Fruit fly (Drosophila melanogaster) whole organism, embryonic: ENCODE measurements around the gene yin.

Source experiments
- Awh ChIP-seq: fragments of 200-800 bp; sonication (Bioruptor generic); IDR thresholded peaks from 2 replicates; pipeline ENCODE4, ENCODE4 v1.3.6; 2022; ENCODE audit warnings: missing biosample characterization, missing genetic modification characterization
- CG1024 ChIP-seq: fragments of 200-800 bp; sonication (Bioruptor generic); IDR thresholded peaks from 2 replicates; pipeline ENCODE4 v1.3.6; 2022; ENCODE audit warnings: missing biosample characterization, missing genetic modification characterization
- CG10959 ChIP-seq: fragments of 200-800 bp; sonication (Bioruptor generic); IDR thresholded peaks from 2 replicates; pipeline ENCODE4 v1.3.6; 2022; ENCODE audit warnings: missing biosample characterization, missing genetic modification characterization
- CG12942 ChIP-seq: fragments of 200-800 bp; sonication (Bioruptor generic); optimal IDR thresholded peaks from 3 replicates; lab custom pipeline; 2016; ENCODE audit warnings: missing biosample characterization, missing genetic modification characterization
- CG14667 ChIP-seq: fragments of 200-800 bp; sonication (Bioruptor generic); IDR thresholded peaks from 2 replicates; pipeline ENCODE4 v1.3.6; 2022; ENCODE audit warnings: missing biosample characterization, missing genetic modification characterization
- CG15601 ChIP-seq: fragments of 200-800 bp; sonication (Bioruptor generic); optimal IDR thresholded peaks from 3 replicates; lab custom pipeline; 2019; ENCODE audit warnings: missing biosample characterization, mild to moderate bottlenecking, missing genetic modification characterization, moderate library complexity
- CG16813 ChIP-seq: fragments of 200-800 bp; sonication (Bioruptor generic); IDR thresholded peaks from 3 replicates; pipeline ENCODE4 v1.3.6; 2022; ENCODE audit warnings: missing biosample characterization, missing genetic modification characterization; ENCODE audit not compliant: partially characterized antibody
- CG16815 ChIP-seq: fragments of 200-800 bp; sonication (Bioruptor generic); optimal IDR thresholded peaks from 3 replicates; lab custom pipeline; 2017; ENCODE audit warnings: missing biosample characterization, mild to moderate bottlenecking, missing genetic modification characterization
- CG17186 ChIP-seq: fragments of 200-800 bp; sonication (Bioruptor generic); optimal IDR thresholded peaks from 3 replicates; lab custom pipeline; 2017; ENCODE audit warnings: missing biosample characterization, missing genetic modification reagents, missing genetic modification characterization
- CG31365 ChIP-seq: fragments of 200-800 bp; sonication (Bioruptor generic); optimal IDR thresholded peaks from 2 replicates; lab custom pipeline; 2018; ENCODE audit warnings: missing biosample characterization, mild to moderate bottlenecking, missing genetic modification characterization
- CG33213 ChIP-seq: fragments of 200-800 bp; sonication (Bioruptor generic); optimal IDR thresholded peaks from 3 replicates; lab custom pipeline; 2016; ENCODE audit warnings: missing biosample characterization, missing genetic modification characterization
- CG4404 ChIP-seq: fragments of 200-800 bp; sonication (Bioruptor generic); IDR thresholded peaks from 2 replicates; pipeline ENCODE4 v1.3.6; 2022; ENCODE audit warnings: missing biosample characterization, missing genetic modification characterization
- CG4854 ChIP-seq: fragments of 200-800 bp; sonication (Bioruptor generic); optimal IDR thresholded peaks from 2 replicates; lab custom pipeline; 2016; ENCODE audit warnings: missing biosample characterization, missing genetic modification characterization, inconsistent platforms
- CG6791 ChIP-seq: fragments of 200-800 bp; sonication (Bioruptor generic); IDR thresholded peaks from 3 replicates; pipeline ENCODE4 v1.3.6; 2022; ENCODE audit warnings: missing biosample characterization, missing genetic modification characterization; ENCODE audit not compliant: partially characterized antibody
- CG7271 ChIP-seq: fragments of 200-800 bp; sonication (Bioruptor generic); optimal IDR thresholded peaks from 2 replicates; lab custom pipeline; 2018; ENCODE audit warnings: missing biosample characterization, mild to moderate bottlenecking, missing genetic modification characterization, moderate library complexity
- CG7556 ChIP-seq: fragments of 200-800 bp; sonication (Bioruptor generic); optimal IDR thresholded peaks from 2 replicates; lab custom pipeline; 2017; ENCODE audit warnings: missing biosample characterization, mild to moderate bottlenecking, missing genetic modification characterization
- CG8944 ChIP-seq: fragments of 200-800 bp; sonication (Bioruptor generic); optimal IDR thresholded peaks from 3 replicates; lab custom pipeline; 2016; ENCODE audit warnings: missing biosample characterization, missing genetic modification characterization
- Chrac-16 ChIP-seq: fragments of 200-800 bp; sonication (Bioruptor generic); optimal IDR thresholded peaks from 3 replicates; lab custom pipeline; 2016; ENCODE audit warnings: missing biosample characterization, missing genetic modification characterization
- Deaf1 ChIP-seq: fragments of 200-800 bp; optimal IDR thresholded peaks from 3 replicates; lab custom pipeline; 2019; ENCODE audit warnings: missing biosample characterization, mild to moderate bottlenecking, missing genetic modification characterization, moderate library complexity
- Doc3 ChIP-seq: fragments of 200-800 bp; sonication (Bioruptor generic); IDR thresholded peaks from 3 replicates; pipeline ENCODE4 v1.3.6; 2022; ENCODE audit warnings: missing biosample characterization, missing genetic modification characterization; ENCODE audit not compliant: partially characterized antibody
- Elba2 ChIP-seq: fragments of 200-800 bp; sonication (Bioruptor generic); optimal IDR thresholded peaks from 3 replicates; lab custom pipeline; 2016; ENCODE audit warnings: missing biosample characterization, missing genetic modification characterization
- Ets97D ChIP-seq: fragments of 200-800 bp; sonication (Bioruptor generic); optimal IDR thresholded peaks from 3 replicates; lab custom pipeline; 2016; ENCODE audit warnings: missing biosample characterization, missing genetic modification characterization
- Fer1 ChIP-seq: fragments of 200-800 bp; sonication (Bioruptor generic); optimal IDR thresholded peaks from 2 replicates; lab custom pipeline; 2017; ENCODE audit warnings: missing biosample characterization, mild to moderate bottlenecking, missing genetic modification characterization
- Med ChIP-seq: fragments of 200-800 bp; sonication (Bioruptor generic); peaks from one replicate; lab custom pipeline; 2016; ENCODE audit warnings: missing biosample characterization, missing genetic modification characterization, mild to moderate bottlenecking, inconsistent platforms, moderate library complexity
- NFAT ChIP-seq: fragments of 200-800 bp; sonication (Bioruptor generic); IDR thresholded peaks from 2 replicates; pipeline ENCODE4 v1.3.6; 2022; ENCODE audit warnings: missing biosample characterization, missing genetic modification characterization
- Nf-YB ChIP-seq: fragments of 200-800 bp; sonication (Bioruptor generic); optimal IDR thresholded peaks from 3 replicates; lab custom pipeline; 2019; ENCODE audit warnings: missing biosample characterization, mild to moderate bottlenecking, missing genetic modification characterization, moderate library complexity
- Nf-YC ChIP-seq: fragments of 200-800 bp; optimal IDR thresholded peaks from 3 replicates; lab custom pipeline; 2019; ENCODE audit warnings: missing biosample characterization, mild to moderate bottlenecking, missing genetic modification characterization, moderate library complexity
- PHDP ChIP-seq: fragments of 200-800 bp; sonication (Bioruptor generic); optimal IDR thresholded peaks from 3 replicates; lab custom pipeline; 2018; ENCODE audit warnings: missing biosample characterization, mild to moderate bottlenecking, missing genetic modification characterization, moderate library complexity
- Pdp1 ChIP-seq, 2 experiments: fragments of 200-800 bp; sonication (Bioruptor generic); optimal IDR thresholded peaks; 3 replicates each; lab custom pipeline; 2016; ENCODE audit warnings: missing biosample characterization in 2 of 2, missing genetic modification characterization in 2 of 2, mild to moderate bottlenecking in 1 of 2, moderate library complexity in 1 of 2
- Spps ChIP-seq: fragments of 200-800 bp; sonication (Bioruptor generic); optimal IDR thresholded peaks from 2 replicates; lab custom pipeline; 2018; ENCODE audit warnings: missing biosample characterization, mild to moderate bottlenecking, missing genetic modification characterization
- ara ChIP-seq: fragments of 200-800 bp; sonication (Bioruptor generic); IDR thresholded peaks from 2 replicates; pipeline ENCODE4 v1.3.6; 2022; ENCODE audit warnings: missing biosample characterization, missing genetic modification characterization
- bigmax ChIP-seq: fragments of 200-800 bp; sonication (Bioruptor generic); optimal IDR thresholded peaks from 2 replicates; lab custom pipeline; 2018; ENCODE audit warnings: missing biosample characterization, mild to moderate bottlenecking, missing genetic modification characterization
- chn ChIP-seq: fragments of 200-800 bp; sonication (Bioruptor generic); optimal IDR thresholded peaks from 2 replicates; lab custom pipeline; 2016; ENCODE audit warnings: missing biosample characterization, missing genetic modification characterization
- dan ChIP-seq: fragments of 200-800 bp; sonication (Bioruptor generic); IDR thresholded peaks from 2 replicates; pipeline ENCODE4 v1.3.6; 2022; ENCODE audit warnings: missing biosample characterization, missing genetic modification characterization
- dm ChIP-seq: fragments of 200-800 bp; sonication (Bioruptor generic); optimal IDR thresholded peaks from 3 replicates; lab custom pipeline; 2016; ENCODE audit warnings: missing biosample characterization, missing genetic modification characterization
- grn ChIP-seq: fragments of 200-800 bp; sonication (Bioruptor generic); optimal IDR thresholded peaks from 3 replicates; lab custom pipeline; 2017; ENCODE audit warnings: missing biosample characterization, missing genetic modification characterization
- hb ChIP-seq: fragments of 200-800 bp; sonication (Bioruptor generic); IDR thresholded peaks from 3 replicates; pipeline ENCODE4 v1.3.6; 2022; ENCODE audit warnings: missing biosample characterization, missing genetic modification characterization; ENCODE audit not compliant: partially characterized antibody
- kay ChIP-seq: fragments of 200-800 bp; sonication (Bioruptor generic); optimal IDR thresholded peaks from 2 replicates; lab custom pipeline; 2016; ENCODE audit warnings: missing biosample characterization, missing genetic modification characterization
- lmd ChIP-seq: fragments of 200-800 bp; sonication (Bioruptor generic); IDR thresholded peaks from 2 replicates; pipeline ENCODE4 v1.3.6; 2022; ENCODE audit warnings: missing biosample characterization, missing genetic modification characterization
- lola ChIP-seq, 3 experiments: fragments of >200 bp in 2 of 3; fragments of 200-800 bp in 1 of 3; sonication (Bioruptor generic) in 1 of 3; optimal IDR thresholded peaks; 2 replicates each; lab custom pipeline; 2017 to 2019; ENCODE audit warnings: missing biosample characterization in 3 of 3, missing genetic modification characterization in 3 of 3, mild to moderate bottlenecking in 1 of 3, moderate library complexity in 1 of 3
- mam ChIP-seq: fragments of 200-800 bp; sonication (Bioruptor generic); optimal IDR thresholded peaks from 3 replicates; lab custom pipeline; 2016; ENCODE audit warnings: missing biosample characterization, missing genetic modification characterization
- nmo ChIP-seq: fragments of 200-800 bp; sonication (Bioruptor generic); optimal IDR thresholded peaks from 2 replicates; lab custom pipeline; 2018; ENCODE audit warnings: missing biosample characterization, mild to moderate bottlenecking, missing genetic modification characterization, moderate library complexity
- p53 ChIP-seq: fragments of 200-800 bp; sonication (Bioruptor generic); optimal IDR thresholded peaks from 2 replicates; lab custom pipeline; 2016; ENCODE audit warnings: missing biosample characterization, missing genetic modification characterization
- pho ChIP-seq: fragments of 200-800 bp; sonication (Bioruptor generic); optimal IDR thresholded peaks from 2 replicates; lab custom pipeline; 2016; ENCODE audit warnings: missing biosample characterization, missing genetic modification characterization
- pita ChIP-seq: fragments of 200-800 bp; sonication (Bioruptor generic); optimal IDR thresholded peaks from 2 replicates; lab custom pipeline; 2017; ENCODE audit warnings: missing biosample characterization, mild to moderate bottlenecking, missing genetic modification characterization
- slp2 ChIP-seq: fragments of 200-800 bp; sonication (Bioruptor generic); optimal IDR thresholded peaks from 2 replicates; lab custom pipeline; 2016; ENCODE audit warnings: missing biosample characterization, missing genetic modification characterization
- tap ChIP-seq: fragments of 200-800 bp; optimal IDR thresholded peaks from 3 replicates; lab custom pipeline; 2019; ENCODE audit warnings: missing biosample characterization, mild to moderate bottlenecking, missing genetic modification characterization, moderate library complexity
- tgo ChIP-seq: fragments of 200-800 bp; sonication (Bioruptor generic); IDR thresholded peaks from 3 replicates; pipeline ENCODE4 v1.3.6; 2022; ENCODE audit warnings: missing biosample characterization, missing genetic modification characterization
- tio ChIP-seq: fragments of 200-800 bp; sonication (Bioruptor generic); optimal IDR thresholded peaks from 2 replicates; lab custom pipeline; 2017; ENCODE audit warnings: missing biosample characterization, missing genetic modification characterization, inconsistent platforms
- ttk ChIP-seq: fragments of 200-800 bp; sonication (Bioruptor generic); IDR thresholded peaks from 2 replicates; pipeline ENCODE4 v2.1.2; 2022; ENCODE audit warnings: missing biosample characterization, missing genetic modification characterization

The yin gene

dm6 chrX:3868456-3869023, 3.2 kb downstream of the yin start, which contains the start of gene CG2930 (continued):
- TF ChIP-seq kay (GFP tag; lab: Kevin White, UChicago) = peak; percentile 36
- TF ChIP-seq CG8944 = peak; percentile 83
- TF ChIP-seq Awh (GFP tag; lab: Robert Waterston, UW) = peak; percentile 89
- peak; percentile 64 for TF ChIP-seq dm (GFP tag; lab: Kevin White, UChicago)
- TF ChIP-seq hb (GFP tag; lab: Robert Waterston, UW) = no peak
- peak; percentile 34 for TF ChIP-seq Ets97D (GFP tag; lab: Kevin White, UChicago)
- peak; percentile 79 for TF ChIP-seq PHDP (tag; lab: Kevin White, UChicago)
- peak; percentile 77 to 84 for TF ChIP-seq Pdp1 (GFP tag; optimal IDR thresholded peaks at IDR 0.05; lab: Kevin White, UChicago)
- TF ChIP-seq CG4854 (GFP tag; lab: Kevin White, UChicago) = peak; percentile 48
- TF ChIP-seq NFAT (GFP tag; lab: Robert Waterston, UW) = peak; percentile 60
- peak in 1 of 3 experiments; percentile 77 for TF ChIP-seq lola (GFP tag; optimal IDR thresholded peaks at IDR 0.05; lab: Kevin White, UChicago)
- no peak for TF ChIP-seq CG6791 (GFP tag; lab: Robert Waterston, UW)
- TF ChIP-seq p53 (GFP tag; lab: Kevin White, UChicago) = peak; percentile 48
- TF ChIP-seq Doc3 (GFP tag; lab: Robert Waterston, UW) = no peak
- TF ChIP-seq pita (GFP tag; lab: Kevin White, UChicago) = no peak
- peak; percentile 93 for TF ChIP-seq ara (GFP tag; lab: Robert Waterston, UW)
- TF ChIP-seq CG14667 (GFP tag; lab: Robert Waterston, UW) = peak; percentile 82
- TF ChIP-seq nmo (GFP tag; lab: Kevin White, UChicago) = peak; percentile 86
- TF ChIP-seq tio (GFP tag; lab: Kevin White, UChicago) = peak; percentile 68
- no peak for TF ChIP-seq grn (GFP tag; lab: Kevin White, UChicago)
- peak; percentile 75 for TF ChIP-seq CG7556
- TF ChIP-seq tap = peak; percentile 72
- peak; percentile 89 for TF ChIP-seq lmd (GFP tag; lab: Robert Waterston, UW)
- TF ChIP-seq dan (GFP tag; lab: Robert Waterston, UW) = peak; percentile 69
- TF ChIP-seq CG31365 (tag; lab: Kevin White, UChicago) = peak; percentile 55
- peak; percentile 94 for TF ChIP-seq Med (GFP tag; lab: Kevin White, UChicago)
- peak; percentile 49 for TF ChIP-seq CG16815 (GFP tag; lab: Kevin White, UChicago)
- no peak for TF ChIP-seq CG16813 (GFP tag; lab: Robert Waterston, UW)
- TF ChIP-seq bigmax (GFP tag; lab: Kevin White, UChicago) = no peak
- peak; percentile 22 for TF ChIP-seq Deaf1
- TF ChIP-seq CG1024 = peak; percentile 83
- peak; percentile 63 for TF ChIP-seq CG4404
- TF ChIP-seq Spps (tag; lab: Kevin White, UChicago) = peak; percentile 73
- peak; percentile 50 for TF ChIP-seq Nf-YB (GFP tag; lab: Kevin White, UChicago)
- peak; percentile 68 for TF ChIP-seq Chrac-16
- peak; percentile 13 for TF ChIP-seq pho (GFP tag; lab: Kevin White, UChicago)
- peak; percentile 23 for TF ChIP-seq Nf-YC (tag; lab: Kevin White, UChicago)
- TF ChIP-seq Elba2 (GFP tag; lab: Kevin White, UChicago) = no peak
- peak; percentile 77 for TF ChIP-seq slp2
- peak; percentile 12 for TF ChIP-seq CG7271 (tag; lab: Kevin White, UChicago)
- TF ChIP-seq CG33213 = peak; percentile 70
- TF ChIP-seq CG12942 (GFP tag; lab: Kevin White, UChicago) = peak; percentile 80
- TF ChIP-seq Fer1 (GFP tag; lab: Kevin White, UChicago) = peak; percentile 74
- peak; percentile 79 for TF ChIP-seq chn
- peak; percentile 92 for TF ChIP-seq ttk (GFP tag; lab: Robert Waterston, UW)
- TF ChIP-seq CG10959 (GFP tag; lab: Robert Waterston, UW) = peak; percentile 90
- peak; percentile 74 for TF ChIP-seq CG17186 (GFP tag; lab: Kevin White, UChicago)
- peak; percentile 72 for TF ChIP-seq CG15601
- peak; percentile 70 for TF ChIP-seq mam (GFP tag; lab: Kevin White, UChicago)
- peak; percentile 88 for TF ChIP-seq tgo (GFP tag; lab: Robert Waterston, UW)
